Fruit fly (Drosophila melanogaster): ENCODE results near the gene CG4793.
A peak's percentile ranks its signal among the peaks of the same experiment; 100 is the strongest.

Gene CG4793

DNA sequence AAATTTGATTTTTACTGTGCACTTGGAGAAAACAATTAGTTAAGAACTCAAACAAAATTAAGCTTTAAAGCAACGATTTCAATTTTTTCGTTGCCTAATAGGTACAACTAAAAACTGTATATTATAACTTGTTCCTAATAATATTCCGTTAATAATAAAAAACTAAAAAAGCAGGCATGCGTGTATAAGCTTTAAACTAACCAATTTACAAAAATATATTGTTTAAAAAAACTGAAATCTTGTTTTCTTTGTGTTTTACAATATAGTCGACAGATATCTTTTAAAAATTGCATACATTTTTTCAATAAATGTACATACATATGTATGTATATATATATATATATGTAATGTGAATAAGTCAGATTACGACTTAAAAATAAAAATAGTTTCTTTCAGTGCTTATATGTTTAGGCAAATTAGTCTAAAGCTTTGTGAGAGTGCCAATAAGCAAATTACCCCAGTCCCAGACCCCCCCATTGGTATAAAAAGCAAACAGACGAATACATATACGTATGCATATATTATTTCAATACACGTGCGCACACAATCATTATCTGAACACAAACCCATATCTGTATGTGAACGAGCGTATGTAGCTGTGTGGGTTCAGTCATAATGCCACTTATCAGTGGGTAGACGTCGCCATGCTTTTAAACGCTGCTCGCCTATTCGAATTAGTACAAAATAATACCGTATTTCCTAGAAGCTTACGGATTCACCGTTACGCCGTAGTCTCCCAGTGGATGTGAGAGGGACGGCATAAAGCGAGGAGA lies 10.1 kb upstream of the CG4793 start (continued):
- TF ChIP-seq slp2 (GFP tag; optimal IDR thresholded peaks at IDR 0.05) (no peak), CHES-1-like (GFP tag; optimal IDR thresholded peaks at IDR 0.05) (no peak), Gsc (GFP tag; IDR thresholded peaks at IDR 0.05) (no peak), CG7963 (GFP tag; IDR thresholded peaks at IDR 0.05; ENCODE audit: partially characterized antibody) (no peak), tap (tag; optimal IDR thresholded peaks at IDR 0.05) (peak; percentile 67), sug (tag; optimal IDR thresholded peaks at IDR 0.05) (peak; percentile 98), pb (GFP tag; optimal IDR thresholded peaks at IDR 0.05) (no peak), CrebB (tag; optimal IDR thresholded peaks at IDR 0.05) (peak; percentile 16), az2 (GFP tag; optimal IDR thresholded peaks at IDR 0.05) (peak; percentile 63), wor (GFP tag; IDR thresholded peaks at IDR 0.05) (peak; percentile 51; the same call in 1 of the 2 replicates), HHEX (GFP tag; optimal IDR thresholded peaks at IDR 0.05) (no peak), CG11456 (GFP tag; IDR thresholded peaks at IDR 0.05) (peak; percentile 41; the same call in 1 of the 3 replicates), Dek (tag; optimal IDR thresholded peaks at IDR 0.05) (peak; percentile 70), Mes4 (GFP tag; optimal IDR thresholded peaks at IDR 0.05) (no peak), CG15696 (tag; optimal IDR thresholded peaks at IDR 0.05) (no peak), CG4282 (GFP tag; optimal IDR thresholded peaks at IDR 0.05) (no peak), Eip74EF (GFP tag; optimal IDR thresholded peaks at IDR 0.05) (peak in 1 of 2 experiments; percentile 84), knrl (GFP tag; IDR thresholded peaks at IDR 0.05; ENCODE audit: partially characterized antibody) (no peak), mld (GFP tag; IDR thresholded peaks at IDR 0.05; ENCODE audit: partially characterized antibody) (no peak), CG8765 (GFP tag; IDR thresholded peaks at IDR 0.05) (no peak), CG3065 (GFP tag; optimal IDR thresholded peaks at IDR 0.05) (no peak), bcd (GFP tag; optimal IDR thresholded peaks at IDR 0.05) (peak; percentile 74), grau (tag; optimal IDR thresholded peaks at IDR 0.05) (peak; percentile 84), ems (GFP tag; optimal IDR thresholded peaks at IDR 0.05) (no peak), MBD-R2 (GFP tag; IDR thresholded peaks at IDR 0.05) (no peak), Pdp1 (GFP tag; optimal IDR thresholded peaks at IDR 0.05) (peak; percentile 18 to 91), vfl (GFP tag; optimal IDR thresholded peaks at IDR 0.05) (no peak), CG11723 (GFP tag; optimal IDR thresholded peaks at IDR 0.05) (peak; percentile 3), CG7987 (GFP tag; optimal IDR thresholded peaks at IDR 0.05) (peak; percentile 82), onecut (GFP tag; IDR thresholded peaks at IDR 0.05) (no peak; the same call in 1 of the 2 replicates), Sin3A (optimal IDR thresholded peaks at IDR 0.05) (no peak), wek (GFP tag; optimal IDR thresholded peaks at IDR 0.05) (peak; percentile 62), ERR (GFP tag; optimal IDR thresholded peaks at IDR 0.05) (peak; percentile 40), gcm (GFP tag; optimal IDR thresholded peaks at IDR 0.05) (peak; percentile 47), prd (optimal IDR thresholded peaks at IDR 0.05) (no peak), prd (GFP tag; IDR thresholded peaks at IDR 0.05) (peak; percentile 63), CG8089 (GFP tag; optimal IDR thresholded peaks at IDR 0.05) (no peak), gcm2 (GFP tag; optimal IDR thresholded peaks at IDR 0.05) (no peak), CG17802 (tag; optimal IDR thresholded peaks at IDR 0.05) (no peak), pros (GFP tag; optimal IDR thresholded peaks at IDR 0.05) (peak; percentile 31), nerfin-2 (GFP tag; IDR thresholded peaks at IDR 0.05; ENCODE audit: partially characterized antibody) (no peak), fd3F (GFP tag; optimal IDR thresholded peaks at IDR 0.05) (peak; percentile 63), CG15269 (tag; optimal IDR thresholded peaks at IDR 0.05) (peak; percentile 83), Oli (tag; optimal IDR thresholded peaks at IDR 0.05) (peak; percentile 88), Lim3 (GFP tag; IDR thresholded peaks at IDR 0.05) (0 out of 2 replicates have a peak, but pooled peaks have one; percentile 15), PHDP (tag; optimal IDR thresholded peaks at IDR 0.05) (peak; percentile 79), Max (GFP tag; optimal IDR thresholded peaks at IDR 0.05) (no peak), Dp (GFP tag; optimal IDR thresholded peaks at IDR 0.05) (no peak), pho (GFP tag; optimal IDR thresholded peaks at IDR 0.05) (peak; percentile 26)

Data from whole organism, embryonic.